Fruit fly (Drosophila melanogaster) whole organism, embryonic: ENCODE measurements around the gene CG15213.

Experiments used
- Atf3 ChIP-seq: fragments of 200-800 bp; sonication (Bioruptor generic); optimal IDR thresholded peaks from 3 replicates; lab custom pipeline; 2016; ENCODE audit warnings: missing biosample characterization, missing genetic modification characterization
- CG10209 ChIP-seq: fragments of 200-800 bp; sonication (Bioruptor generic); optimal IDR thresholded peaks from 3 replicates; lab custom pipeline; 2017; ENCODE audit warnings: missing biosample characterization, mild to moderate bottlenecking, missing genetic modification characterization, missing genetic modification reagents
- CG10979 ChIP-seq: fragments of 200-800 bp; sonication (Bioruptor generic); optimal IDR thresholded peaks from 2 replicates; lab custom pipeline; 2018; ENCODE audit warnings: missing biosample characterization, mild to moderate bottlenecking, missing genetic modification characterization, moderate library complexity
- CG11696 ChIP-seq: fragments of 200-800 bp; sonication (Bioruptor generic); IDR thresholded peaks from 2 replicates; pipeline ENCODE4 v1.3.6; 2022; ENCODE audit warnings: missing biosample characterization, missing genetic modification characterization
- CG1603 ChIP-seq: fragments of 200-800 bp; sonication (Bioruptor generic); optimal IDR thresholded peaks from 2 replicates; lab custom pipeline; 2019; ENCODE audit warnings: missing biosample characterization, mild to moderate bottlenecking, missing genetic modification characterization, moderate library complexity
- CG1647 ChIP-seq: fragments of 200-800 bp; sonication (Bioruptor generic); optimal IDR thresholded peaks from 3 replicates; lab custom pipeline; 2016; ENCODE audit warnings: missing biosample characterization, missing genetic modification characterization
- CG16815 ChIP-seq: fragments of 200-800 bp; sonication (Bioruptor generic); optimal IDR thresholded peaks from 3 replicates; lab custom pipeline; 2017; ENCODE audit warnings: missing biosample characterization, mild to moderate bottlenecking, missing genetic modification characterization
- CG1832 ChIP-seq: fragments of 200-800 bp; sonication (Bioruptor generic); optimal IDR thresholded peaks from 2 replicates; lab custom pipeline; 2017; ENCODE audit warnings: missing biosample characterization, mild to moderate bottlenecking, missing genetic modification characterization, inconsistent platforms
- CG18599 ChIP-seq: fragments of 200-800 bp; sonication (Bioruptor generic); optimal IDR thresholded peaks from 3 replicates; lab custom pipeline; 2017; ENCODE audit warnings: missing biosample characterization, missing genetic modification characterization, mild to moderate bottlenecking, moderate library complexity, missing genetic modification reagents
- CG2120 ChIP-seq: fragments of 200-800 bp; sonication (Bioruptor generic); optimal IDR thresholded peaks from 3 replicates; lab custom pipeline; 2016; ENCODE audit warnings: missing biosample characterization, missing genetic modification characterization
- CG2202 ChIP-seq: fragments of 200-800 bp; sonication (Bioruptor generic); optimal IDR thresholded peaks from 2 replicates; lab custom pipeline; 2018; ENCODE audit warnings: missing biosample characterization, mild to moderate bottlenecking, missing genetic modification characterization
- CG30403 ChIP-seq: fragments of 200-800 bp; sonication (Bioruptor generic); optimal IDR thresholded peaks from 3 replicates; lab custom pipeline; 2016; ENCODE audit warnings: missing biosample characterization, missing genetic modification characterization
- CG32767 ChIP-seq: fragments of 200-800 bp; sonication (Bioruptor generic); IDR thresholded peaks from 2 replicates; pipeline ENCODE4 v1.3.6; 2022; ENCODE audit warnings: missing biosample characterization, missing genetic modification characterization
- CG3281 ChIP-seq: fragments of 200-800 bp; sonication (Bioruptor generic); optimal IDR thresholded peaks from 3 replicates; lab custom pipeline; 2017; ENCODE audit warnings: missing biosample characterization, mild to moderate bottlenecking, missing genetic modification characterization
- CG3838 ChIP-seq: fragments of 200-800 bp; sonication (Bioruptor generic); optimal IDR thresholded peaks from 3 replicates; lab custom pipeline; 2016; ENCODE audit warnings: missing biosample characterization, missing genetic modification characterization
- CG3995 ChIP-seq: fragments of 200-800 bp; sonication (Bioruptor generic); optimal IDR thresholded peaks from 3 replicates; lab custom pipeline; 2016; ENCODE audit warnings: missing biosample characterization, missing genetic modification characterization
- CG4282 ChIP-seq: fragments of 200-800 bp; sonication (Bioruptor generic); optimal IDR thresholded peaks from 2 replicates; lab custom pipeline; 2016; ENCODE audit warnings: missing biosample characterization, missing genetic modification characterization
- CG5245 ChIP-seq: fragments of 200-800 bp; sonication (Bioruptor generic); optimal IDR thresholded peaks from 3 replicates; lab custom pipeline; 2016; ENCODE audit warnings: missing biosample characterization, missing genetic modification characterization
- CG6765 ChIP-seq: fragments of 200-800 bp; sonication (Bioruptor generic); optimal IDR thresholded peaks from 3 replicates; lab custom pipeline; 2017; ENCODE audit warnings: missing biosample characterization, mild to moderate bottlenecking, missing genetic modification characterization
- CG8359 ChIP-seq: fragments of 200-800 bp; sonication (Bioruptor generic); optimal IDR thresholded peaks from 2 replicates; lab custom pipeline; 2017; ENCODE audit warnings: missing biosample characterization, mild to moderate bottlenecking, missing genetic modification characterization, borderline replicate concordance
- CG8944 ChIP-seq: fragments of 200-800 bp; sonication (Bioruptor generic); optimal IDR thresholded peaks from 3 replicates; lab custom pipeline; 2016; ENCODE audit warnings: missing biosample characterization, missing genetic modification characterization
- CG9215 ChIP-seq: fragments of 200-800 bp; sonication (Bioruptor generic); IDR thresholded peaks from 2 replicates; pipeline ENCODE4 v1.3.6; 2022; ENCODE audit warnings: missing biosample characterization, missing genetic modification characterization
- CkIIα-i1 ChIP-seq: fragments of 200-800 bp; sonication (Bioruptor generic); IDR thresholded peaks from 2 replicates; pipeline ENCODE4 v1.3.6; 2022; ENCODE audit warnings: missing biosample characterization, missing genetic modification characterization
- Ets97D ChIP-seq: fragments of 200-800 bp; sonication (Bioruptor generic); optimal IDR thresholded peaks from 3 replicates; lab custom pipeline; 2016; ENCODE audit warnings: missing biosample characterization, missing genetic modification characterization
- Hand ChIP-seq: fragments of 200-800 bp; sonication (Bioruptor generic); optimal IDR thresholded peaks from 2 replicates; lab custom pipeline; 2017; ENCODE audit warnings: mild to moderate bottlenecking, missing biosample characterization, missing genetic modification reagents, missing genetic modification characterization
- Hey ChIP-seq: fragments of 200-800 bp; sonication (Bioruptor generic); optimal IDR thresholded peaks from 3 replicates; lab custom pipeline; 2018; ENCODE audit warnings: missing biosample characterization, mild to moderate bottlenecking, missing genetic modification characterization
- HmgD ChIP-seq: fragments of 200-800 bp; sonication (Bioruptor generic); optimal IDR thresholded peaks from 3 replicates; lab custom pipeline; 2016; ENCODE audit warnings: missing biosample characterization, missing genetic modification characterization
- Hr51 ChIP-seq, 2 experiments: fragments of 200-800 bp; sonication (Bioruptor generic); optimal IDR thresholded peaks; 2 replicates in 1 of 2; 3 replicates in 1 of 2; lab custom pipeline; 2016 to 2018; ENCODE audit warnings: missing biosample characterization in 2 of 2, missing genetic modification characterization in 2 of 2, mild to moderate bottlenecking in 1 of 2, moderate library complexity in 1 of 2
- MTF-1 ChIP-seq: fragments of 200-800 bp; sonication (Bioruptor generic); optimal IDR thresholded peaks from 2 replicates; lab custom pipeline; 2018; ENCODE audit warnings: missing biosample characterization, mild to moderate bottlenecking, missing genetic modification characterization, borderline replicate concordance
- Scr ChIP-seq: fragments of 200-800 bp; sonication (Bioruptor generic); IDR thresholded peaks from 2 replicates; pipeline ENCODE4 v1.3.6; 2022; ENCODE audit warnings: missing biosample characterization, missing genetic modification characterization; ENCODE audit not compliant: partially characterized antibody
- az2 ChIP-seq: fragments of 200-800 bp; sonication (Bioruptor generic); optimal IDR thresholded peaks from 3 replicates; lab custom pipeline; 2016; ENCODE audit warnings: missing biosample characterization, missing genetic modification characterization
- bbx ChIP-seq: fragments of 200-800 bp; sonication (Bioruptor generic); IDR thresholded peaks from 2 replicates; pipeline ENCODE4 v1.3.6; 2022; ENCODE audit warnings: missing biosample characterization, missing genetic modification characterization; ENCODE audit not compliant: partially characterized antibody
- chn ChIP-seq: fragments of 200-800 bp; sonication (Bioruptor generic); optimal IDR thresholded peaks from 2 replicates; lab custom pipeline; 2016; ENCODE audit warnings: missing biosample characterization, missing genetic modification characterization
- dpn ChIP-seq, 2 experiments: fragments of 200-800 bp; sonication (Bioruptor generic); optimal IDR thresholded peaks; 3 replicates each; lab custom pipeline; 2016; ENCODE audit warnings: missing biosample characterization in 2 of 2, missing genetic modification characterization in 2 of 2
- dysf ChIP-seq: fragments of 200-800 bp; sonication (Bioruptor generic); IDR thresholded peaks from 3 replicates; pipeline ENCODE4 v1.3.6; 2022; ENCODE audit warnings: missing biosample characterization, missing genetic modification characterization
- emc ChIP-seq: fragments of 200-800 bp; sonication (Bioruptor generic); optimal IDR thresholded peaks from 2 replicates; lab custom pipeline; 2016; ENCODE audit warnings: missing biosample characterization, missing genetic modification characterization
- esg ChIP-seq: fragments of 200-800 bp; sonication (Bioruptor generic); conservative IDR thresholded peaks from 2 replicates; pipeline ENCODE4 v1.3.6; 2022; ENCODE audit warnings: missing biosample characterization, missing genetic modification characterization
- fd3F ChIP-seq: fragments of 200-800 bp; sonication (Bioruptor generic); optimal IDR thresholded peaks from 2 replicates; lab custom pipeline; 2018; ENCODE audit warnings: missing biosample characterization, mild to moderate bottlenecking, missing genetic modification characterization, moderate library complexity
- gsb-n ChIP-seq: fragments of 200-800 bp; sonication (Bioruptor generic); optimal IDR thresholded peaks from 3 replicates; lab custom pipeline; 2018; ENCODE audit warnings: missing biosample characterization, mild to moderate bottlenecking, missing genetic modification characterization
- kah ChIP-seq: fragments of 200-800 bp; sonication (Bioruptor generic); optimal IDR thresholded peaks from 2 replicates; lab custom pipeline; 2018; ENCODE audit warnings: missing biosample characterization, mild to moderate bottlenecking, missing genetic modification characterization
- nerfin-1 ChIP-seq: fragments of 200-800 bp; sonication (Bioruptor generic); optimal IDR thresholded peaks from 3 replicates; lab custom pipeline; 2019; ENCODE audit warnings: missing biosample characterization, mild to moderate bottlenecking, missing genetic modification characterization, moderate library complexity
- nerfin-2 ChIP-seq: fragments of 200-800 bp; sonication (Bioruptor generic); IDR thresholded peaks from 2 replicates; pipeline ENCODE4 v1.3.6; 2022; ENCODE audit warnings: missing biosample characterization, missing genetic modification characterization; ENCODE audit not compliant: partially characterized antibody
- org-1 ChIP-seq: fragments of 200-800 bp; sonication (Bioruptor generic); optimal IDR thresholded peaks from 2 replicates; lab custom pipeline; 2017; ENCODE audit warnings: missing biosample characterization, missing genetic modification characterization
- otp ChIP-seq: fragments of 200-800 bp; sonication (Bioruptor generic); IDR thresholded peaks from 3 replicates; pipeline ENCODE4, ENCODE4 v1.3.6; 2022; ENCODE audit warnings: missing biosample characterization, missing genetic modification characterization
- pb ChIP-seq: fragments of 200-800 bp; sonication (Bioruptor generic); optimal IDR thresholded peaks from 3 replicates; lab custom pipeline; 2016; ENCODE audit warnings: missing biosample characterization, missing genetic modification characterization
- pita ChIP-seq: fragments of 200-800 bp; sonication (Bioruptor generic); optimal IDR thresholded peaks from 2 replicates; lab custom pipeline; 2017; ENCODE audit warnings: missing biosample characterization, mild to moderate bottlenecking, missing genetic modification characterization
- repo ChIP-seq: fragments of 200-800 bp; sonication (Bioruptor generic); optimal IDR thresholded peaks from 2 replicates; lab custom pipeline; 2016; ENCODE audit warnings: missing biosample characterization, missing genetic modification characterization
- sima ChIP-seq: fragments of 200-800 bp; sonication (Bioruptor generic); optimal IDR thresholded peaks from 2 replicates; lab custom pipeline; 2016; ENCODE audit warnings: missing biosample characterization, missing genetic modification characterization
- slou ChIP-seq: fragments of 200-800 bp; sonication (Bioruptor generic); optimal IDR thresholded peaks from 3 replicates; lab custom pipeline; 2016; ENCODE audit warnings: missing biosample characterization, missing genetic modification characterization
- tna ChIP-seq: fragments of 200-800 bp; sonication (Bioruptor generic); IDR thresholded peaks from 2 replicates; pipeline ENCODE4 v1.3.6; 2022; ENCODE audit warnings: missing biosample characterization, missing genetic modification characterization; ENCODE audit not compliant: partially characterized antibody

The CG15213 gene

dm6 chr3L:5133704-5134430 lies 847 bp upstream of the CG15213 start, which contains the start of gene Yod1 (continued):
- TF ChIP-seq Hr51 (GFP tag; optimal IDR thresholded peaks at IDR 0.05; lab: Kevin White, UChicago) (no peak), CG8944 (GFP tag; lab: Kevin White, UChicago) (no peak), CG11696 (no peak), CG2120 (GFP tag; lab: Kevin White, UChicago) (no peak), MTF-1 (GFP tag; lab: Kevin White, UChicago) (no peak), slou (GFP tag; lab: Kevin White, UChicago) (no peak), CG8359 (no peak), dysf (GFP tag; lab: Robert Waterston, UW) (no peak), chn (GFP tag; lab: Kevin White, UChicago) (no peak), bbx (GFP tag; lab: Robert Waterston, UW) (peak; percentile 67), CG3281 (GFP tag; lab: Kevin White, UChicago) (no peak), esg (GFP tag; lab: Robert Waterston, UW) (no peak), HmgD (no peak), CG1832 (no peak), CG18599 (no peak), pita (GFP tag; lab: Kevin White, UChicago) (no peak), pb (GFP tag; lab: Kevin White, UChicago) (no peak), az2 (GFP tag; lab: Kevin White, UChicago) (no peak), CG3838 (GFP tag; lab: Kevin White, UChicago) (no peak), CG6765 (GFP tag; lab: Kevin White, UChicago) (no peak), CG32767 (GFP tag; lab: Robert Waterston, UW) (no peak), CG3995 (GFP tag; lab: Kevin White, UChicago) (no peak), tna (GFP tag; lab: Robert Waterston, UW) (peak; percentile 70), emc (GFP tag; lab: Kevin White, UChicago) (no peak), org-1 (GFP tag; lab: Kevin White, UChicago) (no peak), CG1603 (tag; lab: Kevin White, UChicago) (no peak), CG4282 (no peak), CG10209 (no peak), CG1647 (GFP tag; lab: Kevin White, UChicago) (no peak), sima (GFP tag; lab: Kevin White, UChicago) (no peak), Hey (no peak), CG30403 (GFP tag; lab: Kevin White, UChicago) (no peak), repo (GFP tag; lab: Kevin White, UChicago) (no peak), Hand (GFP tag; lab: Kevin White, UChicago) (no peak), nerfin-2 (GFP tag; lab: Robert Waterston, UW) (peak; percentile 69; the same call in 1 of the 2 replicates), kah (GFP tag; lab: Kevin White, UChicago) (no peak), CG9215 (GFP tag; lab: Robert Waterston, UW) (no peak), Scr (peak; percentile 67), fd3F (no peak), CkIIα-i1 (GFP tag; lab: Robert Waterston, UW) (no peak), CG2202 (tag; lab: Kevin White, UChicago) (no peak), CG5245 (GFP tag; lab: Kevin White, UChicago) (no peak), CG10979 (no peak), gsb-n (no peak), Ets97D (GFP tag; lab: Kevin White, UChicago) (peak; percentile 36), nerfin-1 (tag; lab: Kevin White, UChicago) (no peak), CG16815 (GFP tag; lab: Kevin White, UChicago) (no peak), Atf3 (GFP tag; lab: Kevin White, UChicago) (no peak), otp (GFP tag; lab: Robert Waterston, UW) (no peak), dpn (GFP tag; optimal IDR thresholded peaks at IDR 0.05; lab: Kevin White, UChicago) (no peak)
